Worm (Caenorhabditis elegans) whole organism, mixed stage, embryonic: Measurements from ENCODE around the gene ssq-4.
"Not testable (repeated sequence)": the region's sequence is repeated elsewhere in the genome, so short reads cannot be mapped to it uniquely, and the experiment has no call there.

Source experiments
- M03D4.4 ChIP-seq: sonication (generic microtip); optimal IDR thresholded peaks from 2 replicates; lab custom pipeline; 2017; ENCODE audit warnings: mild to moderate bottlenecking, missing genetic modification characterization, missing compliant biosample characterization
- bed-3 ChIP-seq: fragments of 200-800 bp; sonication (Bioruptor generic); optimal IDR thresholded peaks from 3 replicates; lab custom pipeline; 2018; ENCODE audit warnings: mild to moderate bottlenecking, missing genetic modification characterization, moderate library complexity, missing compliant biosample characterization
- blmp-1 ChIP-seq: fragments of 150-350 bp; optimal IDR thresholded peaks from 2 replicates; lab custom pipeline; 2014; ENCODE audit warnings: missing biosample characterization, missing genetic modification characterization
- ceh-39 ChIP-seq: fragments of 150-350 bp; optimal IDR thresholded peaks from 2 replicates; lab custom pipeline; 2014; ENCODE audit warnings: missing biosample characterization, missing genetic modification characterization
- ceh-43 ChIP-seq: fragments of 200-800 bp; sonication (Bioruptor generic); optimal IDR thresholded peaks from 2 replicates; lab custom pipeline; 2018; ENCODE audit warnings: mild to moderate bottlenecking, missing genetic modification characterization, moderate library complexity, missing compliant biosample characterization
- ceh-83 ChIP-seq: fragments of 200-800 bp; sonication (Bioruptor generic); optimal IDR thresholded peaks from 2 replicates; lab custom pipeline; 2018; ENCODE audit warnings: mild to moderate bottlenecking, missing genetic modification characterization, missing compliant biosample characterization
- ces-1 ChIP-seq: fragments of 150-350 bp; optimal IDR thresholded peaks from 2 replicates; lab custom pipeline; 2014; ENCODE audit warnings: missing biosample characterization, missing genetic modification reagents, missing genetic modification characterization
- cnd-1 ChIP-seq: fragments of 200-800 bp; sonication (Bioruptor generic); optimal IDR thresholded peaks from 2 replicates; lab custom pipeline; 2018; ENCODE audit warnings: mild to moderate bottlenecking, missing genetic modification characterization, missing compliant biosample characterization
- drap-1 ChIP-seq: fragments of 200-800 bp; sonication (Bioruptor generic); optimal IDR thresholded peaks from 3 replicates; lab custom pipeline; 2018; ENCODE audit warnings: mild to moderate bottlenecking, missing genetic modification characterization, missing compliant biosample characterization
- elt-1 ChIP-seq: sonication (generic microtip); optimal IDR thresholded peaks from 2 replicates; lab custom pipeline; 2017; ENCODE audit warnings: missing genetic modification characterization, mild to moderate bottlenecking, missing compliant biosample characterization, antibody characterized with exemption, moderate library complexity, borderline replicate concordance; ENCODE audit not compliant: insufficient read depth
- elt-3 ChIP-seq: fragments of 150-350 bp; optimal IDR thresholded peaks from 2 replicates; lab custom pipeline; 2014; ENCODE audit warnings: missing biosample characterization, missing genetic modification characterization
- flh-1 ChIP-seq: fragments of 200-800 bp; sonication (Bioruptor generic); optimal IDR thresholded peaks from 2 replicates; lab custom pipeline; 2018; ENCODE audit warnings: mild to moderate bottlenecking, missing genetic modification characterization, moderate library complexity, missing compliant biosample characterization
- ham-2 ChIP-seq: fragments of 200-800 bp; sonication (Bioruptor generic); optimal IDR thresholded peaks from 2 replicates; lab custom pipeline; 2018; ENCODE audit warnings: mild to moderate bottlenecking, missing genetic modification characterization, missing compliant biosample characterization
- hlh-1 ChIP-seq: fragments of 150-350 bp; optimal IDR thresholded peaks from 2 replicates; lab custom pipeline; 2014; ENCODE audit warnings: missing biosample characterization, missing genetic modification reagents, missing genetic modification characterization
- lin-13 ChIP-seq: fragments of 150-350 bp; optimal IDR thresholded peaks from 2 replicates; lab custom pipeline; 2014; ENCODE audit warnings: missing biosample characterization, missing genetic modification characterization
- lsy-2 ChIP-seq: fragments of 150-350 bp; optimal IDR thresholded peaks from 2 replicates; lab custom pipeline; 2014; ENCODE audit warnings: missing biosample characterization, missing genetic modification characterization
- mab-5 ChIP-seq: fragments of 150-350 bp; optimal IDR thresholded peaks from 2 replicates; lab custom pipeline; 2014; ENCODE audit warnings: missing biosample characterization, missing genetic modification characterization
- mep-1 ChIP-seq: fragments of 150-350 bp; optimal IDR thresholded peaks from 2 replicates; lab custom pipeline; 2017; ENCODE audit warnings: missing biosample characterization, missing genetic modification reagents, missing genetic modification characterization, inconsistent platforms
- mls-2 ChIP-seq: sonication (generic microtip); optimal IDR thresholded peaks from 2 replicates; lab custom pipeline; 2016; ENCODE audit warnings: mild to moderate bottlenecking, missing genetic modification characterization, moderate library complexity, missing compliant biosample characterization
- nhr-12 ChIP-seq: fragments of 150-350 bp; optimal IDR thresholded peaks from 2 replicates; lab custom pipeline; 2014; ENCODE audit warnings: missing biosample characterization, missing genetic modification characterization
- nhr-237 ChIP-seq: fragments of 150-350 bp; optimal IDR thresholded peaks from 2 replicates; lab custom pipeline; 2014; ENCODE audit warnings: missing biosample characterization, missing genetic modification characterization
- nhr-28 ChIP-seq: fragments of 150-350 bp; optimal IDR thresholded peaks from 2 replicates; lab custom pipeline; 2014; ENCODE audit warnings: missing biosample characterization, missing genetic modification characterization
- nhr-76 ChIP-seq: sonication (generic microtip); optimal IDR thresholded peaks from 2 replicates; lab custom pipeline; 2017; ENCODE audit warnings: missing biosample characterization, missing genetic modification characterization
- sem-2 ChIP-seq: fragments of 200-800 bp; sonication (Bioruptor generic); optimal IDR thresholded peaks from 2 replicates; lab custom pipeline; 2018; ENCODE audit warnings: mild to moderate bottlenecking, missing genetic modification characterization, missing compliant biosample characterization
- snpc-4 ChIP-seq: fragments of 150-350 bp; optimal IDR thresholded peaks from 2 replicates; lab custom pipeline; 2014; ENCODE audit warnings: missing biosample characterization, missing genetic modification characterization
- sptf-1 ChIP-seq: sonication (generic microtip); optimal IDR thresholded peaks from 2 replicates; lab custom pipeline; 2017; ENCODE audit warnings: mild to moderate bottlenecking, missing genetic modification characterization, moderate library complexity, missing compliant biosample characterization
- tbx-8 ChIP-seq: fragments of 200-800 bp; sonication (Bioruptor generic); optimal IDR thresholded peaks from 2 replicates; lab custom pipeline; 2018; ENCODE audit warnings: mild to moderate bottlenecking, missing genetic modification characterization, moderate library complexity, missing compliant biosample characterization
- unc-120 ChIP-seq: sonication (generic microtip); optimal IDR thresholded peaks from 2 replicates; lab custom pipeline; 2017; ENCODE audit warnings: missing genetic modification characterization, missing compliant biosample characterization; ENCODE audit not compliant: poor library complexity, severe bottlenecking
- unc-39 ChIP-seq: fragments of 150-350 bp; optimal IDR thresholded peaks from 2 replicates; lab custom pipeline; 2014; ENCODE audit warnings: missing biosample characterization, missing genetic modification characterization
- unc-62 ChIP-seq: fragments of 150-350 bp; optimal IDR thresholded peaks from 2 replicates; lab custom pipeline; 2014; ENCODE audit warnings: missing biosample characterization, missing genetic modification reagents, missing genetic modification characterization
- zip-8 ChIP-seq: fragments of 150-350 bp; optimal IDR thresholded peaks from 2 replicates; lab custom pipeline; 2014; ENCODE audit warnings: missing biosample characterization, missing genetic modification characterization
- ztf-11 ChIP-seq: fragments of 150-350 bp; optimal IDR thresholded peaks from 2 replicates; lab custom pipeline; 2014; ENCODE audit warnings: missing biosample characterization, missing genetic modification characterization

ssq-4 gene

DNA sequence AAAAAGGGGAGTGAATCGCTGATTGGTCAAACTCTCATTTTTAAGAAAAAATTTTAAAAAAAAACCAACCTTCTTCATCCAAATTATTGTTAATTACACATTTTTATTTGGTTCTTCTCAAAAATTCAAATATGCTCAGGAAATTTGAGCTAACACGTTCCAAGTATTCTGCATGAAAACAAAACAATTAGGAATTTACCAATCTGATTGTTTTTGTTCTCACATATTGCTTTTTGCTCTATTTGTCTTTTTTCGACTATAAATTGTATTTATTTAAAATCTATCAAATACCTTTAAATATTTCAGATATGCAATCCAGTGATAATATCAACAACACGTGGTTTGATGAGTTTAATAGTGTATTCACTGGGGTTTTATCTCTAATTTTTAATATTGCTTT, 4.0 kb upstream of the ssq-4 start, which contains the start of gene srm-1:
TSS of gene srm-1 (plus strand) at position 301 of the 400 bp plus-strand sequence.
- no peak for TF ChIP-seq mab-5 (tag; lab: Kevin White, UChicago)
- no peak for TF ChIP-seq nhr-76 (tag; lab: Kevin White, UChicago)
- TF ChIP-seq elt-3 (tag; lab: Kevin White, UChicago): no peak
- no peak for TF ChIP-seq mep-1 (tag; lab: Kevin White, UChicago)
- no peak for TF ChIP-seq unc-39 (tag; lab: Kevin White, UChicago)
- TF ChIP-seq ceh-83 (GFP tag; lab: Kevin White, UChicago): no peak
- no peak for TF ChIP-seq ham-2 (GFP tag; lab: Kevin White, UChicago)
- TF ChIP-seq nhr-12: no peak
- no peak for TF ChIP-seq nhr-237
- TF ChIP-seq snpc-4: no peak
- TF ChIP-seq elt-1 (tag; lab: Kevin White, UChicago): no peak
- TF ChIP-seq zip-8 (tag; lab: Kevin White, UChicago): no peak
- no peak for TF ChIP-seq lin-13 (tag; lab: Kevin White, UChicago)
- no peak for TF ChIP-seq hlh-1
- no peak for TF ChIP-seq M03D4.4

ce11 chrIV:5017075-5017474, 796 bp downstream of the ssq-4 start, which contains the start of gene T28H11.7:
Gene T28H11.7, minus strand, starts transcription at chrIV:5017175.
- not testable (repeated sequence) for TF ChIP-seq ceh-39 (tag; lab: Kevin White, UChicago); mls-2 (tag; lab: Kevin White, UChicago); blmp-1

- TF ChIP-seq ceh-43 (GFP tag; lab: Kevin White, UChicago) (no peak), unc-62 (GFP tag; lab: Kevin White, UChicago) (no peak), unc-39 (tag; lab: Kevin White, UChicago) (no peak), drap-1 (GFP tag; lab: Kevin White, UChicago) (no peak), flh-1 (GFP tag; lab: Kevin White, UChicago) (no peak), elt-3 (tag; lab: Kevin White, UChicago) (no peak), mls-2 (tag; lab: Kevin White, UChicago) (no peak), ham-2 (GFP tag; lab: Kevin White, UChicago) (no peak), hlh-1 (no peak), unc-120 (tag; lab: Kevin White, UChicago) (no peak), zip-8 (tag; lab: Kevin White, UChicago) (no peak), lsy-2 (tag; lab: Kevin White, UChicago) (no peak), sem-2 (GFP tag; lab: Kevin White, UChicago) (no peak), nhr-237 (no peak), snpc-4 (no peak), ceh-83 (GFP tag; lab: Kevin White, UChicago) (no peak), nhr-28 (no peak)
These were observed 4.3 kb downstream of the ssq-4 start, which contains the start of gene T28H11.8 for ce11 chrIV:5020533-5020932. Gene T28H11.8, minus strand, starts transcription at chrIV:5020633.

DNA sequence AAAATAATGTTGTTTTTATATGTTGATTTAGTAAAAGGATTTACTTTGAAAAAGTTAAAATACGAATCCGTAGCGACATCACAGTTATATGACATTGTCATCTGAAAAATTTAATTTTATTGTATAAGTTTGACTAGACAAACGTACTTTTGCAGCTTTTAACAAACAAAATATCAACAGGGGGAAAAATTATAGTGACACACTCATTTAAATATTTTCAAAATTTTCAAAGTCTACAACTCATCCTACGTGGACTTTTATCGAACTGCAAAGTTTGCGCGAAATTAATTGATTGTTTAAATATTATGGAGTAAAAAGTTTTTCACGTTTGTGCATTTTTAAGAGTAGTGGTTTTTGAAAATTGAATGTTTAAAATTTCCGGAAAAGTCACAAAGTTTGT, 9.4 kb downstream of the ssq-4 start, which contains the start of gene C09B9.85:
TSS of gene C09B9.85 (minus strand) at position 101 of the 400 bp plus-strand sequence.
- TF ChIP-seq zip-8 (tag; lab: Kevin White, UChicago) (no peak), tbx-8 (GFP tag; lab: Kevin White, UChicago) (no peak), sem-2 (GFP tag; lab: Kevin White, UChicago) (no peak), bed-3 (GFP tag; lab: Kevin White, UChicago) (no peak), snpc-4 (no peak), drap-1 (GFP tag; lab: Kevin White, UChicago) (no peak), ceh-43 (GFP tag; lab: Kevin White, UChicago) (no peak), lin-13 (tag; lab: Kevin White, UChicago) (no peak), nhr-12 (no peak), lsy-2 (tag; lab: Kevin White, UChicago) (no peak), sptf-1 (tag; lab: Kevin White, UChicago) (no peak), cnd-1 (tag; lab: Kevin White, UChicago) (no peak), M03D4.4 (no peak), blmp-1 (no peak), ces-1 (no peak), flh-1 (GFP tag; lab: Kevin White, UChicago) (no peak), nhr-237 (no peak), ztf-11 (tag; lab: Kevin White, UChicago) (no peak), unc-62 (GFP tag; lab: Kevin White, UChicago) (no peak)
